Worm (Caenorhabditis elegans) whole organism, late embryonic: ENCODE data around the gene Y37E11B.2.

ENCODE experiments used
- ahr-1 ChIP-seq: sonication (generic microtip); optimal IDR thresholded peaks from 2 replicates; lab custom pipeline; 2016; ENCODE audit warnings: missing genetic modification characterization, missing compliant biosample characterization
- ceh-6 ChIP-seq: fragments of 200-800 bp; sonication (Bioruptor generic); optimal IDR thresholded peaks from 2 replicates; lab custom pipeline; 2018; ENCODE audit warnings: mild to moderate bottlenecking, missing genetic modification characterization, missing compliant biosample characterization
- fkh-10 ChIP-seq: fragments of 150-350 bp; optimal IDR thresholded peaks from 2 replicates; lab custom pipeline; 2014; ENCODE audit warnings: missing biosample characterization, missing genetic modification reagents, missing genetic modification characterization
- nhr-11 ChIP-seq: fragments of 150-350 bp; optimal IDR thresholded peaks from 2 replicates; lab custom pipeline; 2014; ENCODE audit warnings: missing biosample characterization, missing genetic modification characterization
- rnt-1 ChIP-seq: sonication (generic microtip); optimal IDR thresholded peaks from 2 replicates; lab custom pipeline; 2016; ENCODE audit warnings: missing genetic modification characterization, missing compliant biosample characterization
- unc-86 ChIP-seq: sonication (generic microtip); optimal IDR thresholded peaks from 2 replicates; lab custom pipeline; 2016; ENCODE audit warnings: missing genetic modification characterization, missing compliant biosample characterization

- peak; percentile 32 for TF ChIP-seq unc-86 (tag; lab: Kevin White, UChicago)
- peak; percentile 56 for TF ChIP-seq ceh-6 (GFP tag; lab: Kevin White, UChicago)
- no peak for TF ChIP-seq ahr-1 (tag; lab: Kevin White, UChicago)
- TF ChIP-seq fkh-10 (GFP tag; lab: Kevin White, UChicago), result no peak
- TF ChIP-seq nhr-11 (tag; lab: Kevin White, UChicago), result no peak
- TF ChIP-seq rnt-1 (tag; lab: Kevin White, UChicago), result no peak
Observed at ce11 chrIV:3551777-3552462, 26.3 kb upstream of the Y37E11B.2 start.
